Fruit fly (Drosophila melanogaster): ENCODE data around the gene CG34277.

The CG34277 gene

dm6 chr3R:5331764-5332405 lies 37.5 kb upstream of the CG34277 start:
- TF ChIP-seq CG14711 (tag; optimal IDR thresholded peaks at IDR 0.05) (no peak), Hr96 (GFP tag; optimal IDR thresholded peaks at IDR 0.05) (no peak), CG5204 (GFP tag; optimal IDR thresholded peaks at IDR 0.05) (no peak), CG33017 (tag; optimal IDR thresholded peaks at IDR 0.05) (no peak), ovo (GFP tag; optimal IDR thresholded peaks at IDR 0.05) (no peak), Mnt (GFP tag; optimal IDR thresholded peaks at IDR 0.05) (no peak), Crg-1 (GFP tag; optimal IDR thresholded peaks at IDR 0.05) (no peak), toe (GFP tag; optimal IDR thresholded peaks at IDR 0.05) (no peak), bab1 (GFP tag; optimal IDR thresholded peaks at IDR 0.05) (no peak), cnc (optimal IDR thresholded peaks at IDR 0.05) (no peak)

- TF ChIP-seq CG7101 (tag; optimal IDR thresholded peaks at IDR 0.05) (no peak), CG14711 (tag; optimal IDR thresholded peaks at IDR 0.05) (no peak), CG5204 (GFP tag; optimal IDR thresholded peaks at IDR 0.05) (no peak), pad (GFP tag; optimal IDR thresholded peaks at IDR 0.05) (no peak), CG33017 (tag; optimal IDR thresholded peaks at IDR 0.05) (no peak), Mnt (GFP tag; optimal IDR thresholded peaks at IDR 0.05) (no peak), kay (GFP tag; ENCODE audit: borderline replicate concordance) (no peak), Crg-1 (GFP tag; optimal IDR thresholded peaks at IDR 0.05) (no peak), CG7045 (GFP tag; optimal IDR thresholded peaks at IDR 0.05) (no peak), Clk (GFP tag; optimal IDR thresholded peaks at IDR 0.05) (no peak)
Measured at dm6 chr3R:5346707-5347323, 22.5 kb upstream of the CG34277 start.

dm6 chr3R:5350393-5350972 lies 18.9 kb upstream of the CG34277 start, which contains the start of gene mtd:
Gene mtd (minus strand): TSS chr3R:5350443.
- TF ChIP-seq Clk (GFP tag; optimal IDR thresholded peaks at IDR 0.05) (no peak), cnc (optimal IDR thresholded peaks at IDR 0.05) (no peak), Mnt (GFP tag; optimal IDR thresholded peaks at IDR 0.05) (no peak), Hr96 (GFP tag; optimal IDR thresholded peaks at IDR 0.05) (no peak), Crg-1 (GFP tag; optimal IDR thresholded peaks at IDR 0.05) (no peak), ovo (GFP tag; optimal IDR thresholded peaks at IDR 0.05) (no peak), kay (GFP tag; ENCODE audit: borderline replicate concordance) (no peak), bab1 (GFP tag; optimal IDR thresholded peaks at IDR 0.05) (no peak), pad (GFP tag; optimal IDR thresholded peaks at IDR 0.05) (no peak)

- TF ChIP-seq CG11617 (GFP tag; optimal IDR thresholded peaks at IDR 0.05) (no peak), pad (GFP tag; optimal IDR thresholded peaks at IDR 0.05) (peak; percentile 17), cic (GFP tag; optimal IDR thresholded peaks at IDR 0.05) (no peak), Crg-1 (GFP tag; optimal IDR thresholded peaks at IDR 0.05) (peak; percentile 13), Hr96 (GFP tag; optimal IDR thresholded peaks at IDR 0.05) (no peak), CG33017 (tag; optimal IDR thresholded peaks at IDR 0.05) (no peak), kay (GFP tag; ENCODE audit: borderline replicate concordance) (no peak), CG5204 (GFP tag; optimal IDR thresholded peaks at IDR 0.05) (no peak), tj (GFP tag; optimal IDR thresholded peaks at IDR 0.05) (peak; percentile 9)
Measured at dm6 chr3R:5354373-5355134, 14.8 kb upstream of the CG34277 start, which contains the start of the genes CG11999 and CG1161. Gene CG11999 (minus strand): TSS chr3R:5354747. Gene CG1161 (plus strand): TSS chr3R:5355092.

dm6 chr3R:5355135-5355493 lies 14.2 kb upstream of the CG34277 start:
- TF ChIP-seq CG33017 (tag; optimal IDR thresholded peaks at IDR 0.05) (no peak), toe (GFP tag; optimal IDR thresholded peaks at IDR 0.05) (no peak), CG12768 (GFP tag; optimal IDR thresholded peaks at IDR 0.05) (no peak), CG7045 (GFP tag; optimal IDR thresholded peaks at IDR 0.05) (no peak), CG1620 (GFP tag; optimal IDR thresholded peaks at IDR 0.05) (no peak), bab1 (GFP tag; optimal IDR thresholded peaks at IDR 0.05) (no peak), CG7101 (tag; optimal IDR thresholded peaks at IDR 0.05) (no peak), Hr96 (GFP tag; optimal IDR thresholded peaks at IDR 0.05) (no peak), CG5204 (GFP tag; optimal IDR thresholded peaks at IDR 0.05) (no peak), ovo (GFP tag; optimal IDR thresholded peaks at IDR 0.05) (no peak), cnc (optimal IDR thresholded peaks at IDR 0.05) (no peak), tj (GFP tag; optimal IDR thresholded peaks at IDR 0.05) (no peak), CG14711 (tag; optimal IDR thresholded peaks at IDR 0.05) (no peak), CG11617 (GFP tag; optimal IDR thresholded peaks at IDR 0.05) (no peak), kay (GFP tag; ENCODE audit: borderline replicate concordance) (no peak), Crg-1 (GFP tag; optimal IDR thresholded peaks at IDR 0.05) (no peak), Mnt (GFP tag; optimal IDR thresholded peaks at IDR 0.05) (no peak), cic (GFP tag; optimal IDR thresholded peaks at IDR 0.05) (no peak)

- TF ChIP-seq cic (GFP tag; optimal IDR thresholded peaks at IDR 0.05) (peak; percentile 6), toe (GFP tag; optimal IDR thresholded peaks at IDR 0.05) (no peak), CG7045 (GFP tag; optimal IDR thresholded peaks at IDR 0.05) (no peak), CG5204 (GFP tag; optimal IDR thresholded peaks at IDR 0.05) (no peak), CG1620 (GFP tag; optimal IDR thresholded peaks at IDR 0.05) (no peak), CG12768 (GFP tag; optimal IDR thresholded peaks at IDR 0.05) (no peak), Crg-1 (GFP tag; optimal IDR thresholded peaks at IDR 0.05) (no peak), CG11617 (GFP tag; optimal IDR thresholded peaks at IDR 0.05) (no peak), Hr96 (GFP tag; optimal IDR thresholded peaks at IDR 0.05) (no peak), CG33017 (tag; optimal IDR thresholded peaks at IDR 0.05) (no peak), pad (GFP tag; optimal IDR thresholded peaks at IDR 0.05) (no peak), ovo (GFP tag; optimal IDR thresholded peaks at IDR 0.05) (no peak), CG14711 (tag; optimal IDR thresholded peaks at IDR 0.05) (no peak), Mnt (GFP tag; optimal IDR thresholded peaks at IDR 0.05) (peak; percentile 11), Clk (GFP tag; optimal IDR thresholded peaks at IDR 0.05) (no peak), cnc (optimal IDR thresholded peaks at IDR 0.05) (peak; percentile 96 to 98), CG7101 (tag; optimal IDR thresholded peaks at IDR 0.05) (no peak), kay (GFP tag; ENCODE audit: borderline replicate concordance) (no peak), tj (GFP tag; optimal IDR thresholded peaks at IDR 0.05) (no peak), bab1 (GFP tag; optimal IDR thresholded peaks at IDR 0.05) (peak; percentile 53)
Measured at dm6 chr3R:5357935-5358414, 11.4 kb upstream of the CG34277 start, which contains the start of gene Prosbeta7. Gene Prosbeta7 (minus strand): TSS chr3R:5358364.
